Worm (Caenorhabditis elegans) whole organism, L1 larva: ENCODE results near the gene Y38F2AR.3.
A peak's percentile ranks its signal among the peaks of the same experiment; 100 is the strongest.

ENCODE experiments used
- C16A3.4 ChIP-seq: fragments of 150-350 bp; optimal IDR thresholded peaks from 2 replicates; lab custom pipeline; 2014; ENCODE audit warnings: missing biosample characterization, missing genetic modification characterization
- F16B12.6 ChIP-seq: fragments of 150-350 bp; optimal IDR thresholded peaks from 2 replicates; lab custom pipeline; 2014; ENCODE audit warnings: missing biosample characterization, missing genetic modification characterization
- aha-1 ChIP-seq: fragments of 150-350 bp; optimal IDR thresholded peaks from 2 replicates; lab custom pipeline; 2014; ENCODE audit warnings: missing biosample characterization, missing genetic modification characterization
- aly-2 ChIP-seq: fragments of 150-350 bp; optimal IDR thresholded peaks from 2 replicates; lab custom pipeline; 2014; ENCODE audit warnings: missing biosample characterization, missing genetic modification characterization
- ceh-63 ChIP-seq: fragments of 200-800 bp; sonication (Bioruptor generic); optimal IDR thresholded peaks from 2 replicates; lab custom pipeline; 2018; ENCODE audit warnings: mild to moderate bottlenecking, missing genetic modification characterization, missing compliant biosample characterization
- ceh-88 ChIP-seq: fragments of 200-800 bp; sonication (Bioruptor generic); IDR thresholded peaks from 2 replicates; pipeline ENCODE4 v1.3.6; 2022; ENCODE audit warnings: missing genetic modification characterization, missing compliant biosample characterization
- ceh-90 ChIP-seq: sonication (generic microtip); optimal IDR thresholded peaks from 2 replicates; lab custom pipeline; 2016; ENCODE audit warnings: missing genetic modification characterization, missing compliant biosample characterization
- dpl-1 ChIP-seq, 3 experiments: fragments of 150-350 bp in 2 of 3; sonication (generic microtip) in 1 of 3; optimal IDR thresholded peaks; 2 replicates each; lab custom pipeline; 2014 to 2017; ENCODE audit warnings: missing biosample characterization in 3 of 3, missing genetic modification characterization in 3 of 3, missing genetic modification reagents in 3 of 3
- egl-13 ChIP-seq: sonication (generic microtip); optimal IDR thresholded peaks from 2 replicates; lab custom pipeline; 2016; ENCODE audit warnings: missing genotype, missing genetic modification reagents, missing genetic modification characterization, missing compliant biosample characterization
- egl-27 ChIP-seq, 2 experiments: fragments of 150-350 bp in 1 of 2; sonication (generic microtip); optimal IDR thresholded peaks; 3 replicates each; lab custom pipeline; 2017 to 2018; ENCODE audit warnings: missing biosample characterization in 2 of 2, missing genetic modification characterization in 2 of 2, missing genetic modification reagents in 2 of 2
- ets-5 ChIP-seq: fragments of 200-800 bp; sonication (Bioruptor generic); IDR thresholded peaks from 2 replicates; pipeline ENCODE4 v1.3.6; 2022; ENCODE audit warnings: missing genetic modification characterization, missing compliant biosample characterization
- fkh-10 ChIP-seq: sonication (generic microtip); optimal IDR thresholded peaks from 2 replicates; lab custom pipeline; 2017; ENCODE audit warnings: missing biosample characterization, missing genetic modification reagents, missing genetic modification characterization
- fkh-4 ChIP-seq: sonication (generic microtip); optimal IDR thresholded peaks from 2 replicates; lab custom pipeline; 2016; ENCODE audit warnings: missing compliant biosample characterization, missing genetic modification characterization, borderline replicate concordance
- fkh-8 ChIP-seq: sonication (generic microtip); optimal IDR thresholded peaks from 2 replicates; lab custom pipeline; 2016; ENCODE audit warnings: mild to moderate bottlenecking, missing genetic modification characterization, missing compliant biosample characterization
- hlh-17 ChIP-seq: fragments of 200-800 bp; sonication (Bioruptor generic); optimal IDR thresholded peaks from 2 replicates; lab custom pipeline; 2018; ENCODE audit warnings: missing genetic modification characterization, mild to moderate bottlenecking, missing compliant biosample characterization, moderate library complexity, borderline replicate concordance
- hlh-4 ChIP-seq: sonication (generic microtip); optimal IDR thresholded peaks from 2 replicates; lab custom pipeline; 2016; ENCODE audit warnings: mild to moderate bottlenecking, missing genetic modification characterization, missing compliant biosample characterization
- hpl-2 ChIP-seq: fragments of 150-350 bp; optimal IDR thresholded peaks from 2 replicates; lab custom pipeline; 2014; ENCODE audit warnings: missing biosample characterization, missing genetic modification reagents, missing genetic modification characterization
- irx-1 ChIP-seq: sonication (generic microtip); optimal IDR thresholded peaks from 2 replicates; lab custom pipeline; 2016; ENCODE audit warnings: missing genetic modification characterization, missing compliant biosample characterization
- jun-1 ChIP-seq: fragments of 150-350 bp; optimal IDR thresholded peaks from 2 replicates; lab custom pipeline; 2014; ENCODE audit warnings: missing biosample characterization, missing genetic modification reagents, missing genetic modification characterization
- lin-13 ChIP-seq: fragments of 150-350 bp; optimal IDR thresholded peaks from 2 replicates; lab custom pipeline; 2014; ENCODE audit warnings: missing biosample characterization, missing genetic modification reagents, missing genetic modification characterization
- lin-14 ChIP-seq: fragments of 200-800 bp; sonication (Bioruptor generic); optimal IDR thresholded peaks from 2 replicates; lab custom pipeline; 2018; ENCODE audit warnings: mild to moderate bottlenecking, missing genetic modification characterization, moderate library complexity, missing compliant biosample characterization
- lin-15B ChIP-seq: fragments of 150-350 bp; sonication (generic microtip); optimal IDR thresholded peaks from 3 replicates; lab custom pipeline; 2014; ENCODE audit warnings: missing biosample characterization, missing genetic modification characterization
- lin-39 ChIP-seq: fragments of 150-350 bp; optimal IDR thresholded peaks from 2 replicates; lab custom pipeline; 2014; ENCODE audit warnings: missing biosample characterization, missing genetic modification reagents, missing genetic modification characterization
- lir-3 ChIP-seq: sonication (generic microtip); optimal IDR thresholded peaks from 2 replicates; lab custom pipeline; 2016; ENCODE audit warnings: mild to moderate bottlenecking, missing genetic modification characterization, moderate library complexity, missing compliant biosample characterization; ENCODE audit not compliant: poor library complexity
- lsy-2 ChIP-seq, 2 experiments: fragments of 150-350 bp; optimal IDR thresholded peaks; 2 replicates each; lab custom pipeline; 2014; ENCODE audit warnings: missing biosample characterization in 2 of 2, missing genetic modification characterization in 2 of 2
- mab-9 ChIP-seq: fragments of 200-800 bp; sonication (Bioruptor generic); IDR thresholded peaks from 2 replicates; pipeline ENCODE4 v1.3.6; 2022; ENCODE audit warnings: missing genetic modification reagents, missing genetic modification characterization, missing compliant biosample characterization
- mdl-1 ChIP-seq, 2 experiments: fragments of 150-350 bp; optimal IDR thresholded peaks; 2 replicates each; lab custom pipeline; 2014 to 2017; ENCODE audit warnings: missing biosample characterization in 2 of 2, missing genetic modification characterization in 2 of 2, inconsistent platforms in 1 of 2
- mep-1 ChIP-seq: fragments of 150-350 bp; optimal IDR thresholded peaks from 2 replicates; lab custom pipeline; 2014; ENCODE audit warnings: missing biosample characterization, missing genetic modification characterization
- nhr-11 ChIP-seq: fragments of 150-350 bp; optimal IDR thresholded peaks from 2 replicates; lab custom pipeline; 2014; ENCODE audit warnings: missing biosample characterization, missing genetic modification characterization
- nhr-19 ChIP-seq: fragments of 200-800 bp; sonication (Bioruptor generic); conservative IDR thresholded peaks from 2 replicates; pipeline ENCODE4 v1.3.6; 2022; ENCODE audit warnings: missing genetic modification characterization, missing compliant biosample characterization
- nhr-237 ChIP-seq: fragments of 150-350 bp; optimal IDR thresholded peaks from 2 replicates; lab custom pipeline; 2014; ENCODE audit warnings: missing biosample characterization, missing genetic modification characterization
- nhr-28 ChIP-seq: fragments of 150-350 bp; optimal IDR thresholded peaks from 2 replicates; lab custom pipeline; 2014; ENCODE audit warnings: missing biosample characterization, missing genetic modification characterization
- nhr-47 ChIP-seq: sonication (generic microtip); optimal IDR thresholded peaks from 2 replicates; lab custom pipeline; 2016; ENCODE audit warnings: mild to moderate bottlenecking, missing genetic modification characterization, moderate library complexity, missing compliant biosample characterization
- nhr-71 ChIP-seq: sonication (generic microtip); optimal IDR thresholded peaks from 2 replicates; lab custom pipeline; 2016; ENCODE audit warnings: mild to moderate bottlenecking, missing genetic modification characterization, moderate library complexity, missing compliant biosample characterization
- nhr-76 ChIP-seq: sonication (generic microtip); optimal IDR thresholded peaks from 2 replicates; lab custom pipeline; 2017; ENCODE audit warnings: missing biosample characterization, missing genetic modification characterization
- nhr-77 ChIP-seq: fragments of 150-350 bp; optimal IDR thresholded peaks from 2 replicates; lab custom pipeline; 2014; ENCODE audit warnings: missing biosample characterization, missing genetic modification characterization
- nhr-90 ChIP-seq: sonication (generic microtip); optimal IDR thresholded peaks from 2 replicates; lab custom pipeline; 2016; ENCODE audit warnings: mild to moderate bottlenecking, missing genetic modification characterization, missing compliant biosample characterization; ENCODE audit not compliant: poor library complexity
- pag-3 ChIP-seq: sonication (generic microtip); optimal IDR thresholded peaks from 2 replicates; lab custom pipeline; 2017; ENCODE audit warnings: missing genetic modification characterization, mild to moderate bottlenecking, missing compliant biosample characterization, antibody characterized with exemption, borderline replicate concordance; ENCODE audit not compliant: insufficient read depth
- skn-1 ChIP-seq: fragments of 150-350 bp; optimal IDR thresholded peaks from 2 replicates; lab custom pipeline; 2014; ENCODE audit warnings: missing biosample characterization, missing genetic modification characterization
- sox-4 ChIP-seq: sonication (generic microtip); optimal IDR thresholded peaks from 2 replicates; lab custom pipeline; 2016; ENCODE audit warnings: missing genetic modification characterization, missing compliant biosample characterization
- sup-37 ChIP-seq: fragments of 200-800 bp; sonication (Bioruptor generic); optimal IDR thresholded peaks from 2 replicates; lab custom pipeline; 2018; ENCODE audit warnings: mild to moderate bottlenecking, missing genetic modification characterization, missing compliant biosample characterization
- swsn-7 ChIP-seq: sonication (generic microtip); optimal IDR thresholded peaks from 2 replicates; lab custom pipeline; 2016; ENCODE audit warnings: missing genetic modification characterization, missing compliant biosample characterization
- tbx-2 ChIP-seq: sonication (generic microtip); optimal IDR thresholded peaks from 2 replicates; lab custom pipeline; 2016; ENCODE audit warnings: missing genetic modification characterization, missing compliant biosample characterization
- unc-98 ChIP-seq: fragments of 200-800 bp; sonication (Bioruptor generic); IDR thresholded peaks from 2 replicates; pipeline ENCODE4 v1.3.6; 2022; ENCODE audit warnings: missing genetic modification characterization, missing compliant biosample characterization
- vab-15 ChIP-seq: sonication (generic microtip); optimal IDR thresholded peaks from 2 replicates; lab custom pipeline; 2017; ENCODE audit warnings: missing genotype, mild to moderate bottlenecking, missing genetic modification characterization, missing compliant biosample characterization
- xbp-1 ChIP-seq: sonication (generic microtip); optimal IDR thresholded peaks from 2 replicates; lab custom pipeline; 2016; ENCODE audit warnings: missing genetic modification characterization, missing compliant biosample characterization
- zip-4 ChIP-seq: fragments of 200-800 bp; sonication (Bioruptor generic); optimal IDR thresholded peaks from 2 replicates; lab custom pipeline; 2018; ENCODE audit warnings: mild to moderate bottlenecking, missing genetic modification characterization, moderate library complexity, missing compliant biosample characterization
- ztf-11 ChIP-seq, 2 experiments: sonication (generic microtip); optimal IDR thresholded peaks; 2 replicates each; lab custom pipeline; 2016 to 2017; ENCODE audit warnings: missing genetic modification characterization in 2 of 2, missing biosample characterization in 1 of 2, missing compliant biosample characterization in 1 of 2

The Y38F2AR.3 gene

ce11 chrIV:2387970-2388705 lies 4.3 kb downstream of the Y38F2AR.3 start, which contains the start of gene sec-61.B (continued):
- peak; percentile 49 for TF ChIP-seq nhr-71 (tag; lab: Kevin White, UChicago)

ce11 chrIV:2388949-2389495 lies 5.2 kb downstream of the Y38F2AR.3 start, which contains the start of gene trap-3:
TSS of gene trap-3 (plus strand) at chrIV:2389445.
- TF ChIP-seq dpl-1 (GFP tag; optimal IDR thresholded peaks at IDR 0.05; lab: Kevin White, UChicago) (peak; percentile 81 to 86 (median 86)), zip-4 (peak; percentile 85), jun-1 (tag; lab: Kevin White, UChicago) (peak; percentile 97), pag-3 (peak; percentile 61), sup-37 (GFP tag; lab: Kevin White, UChicago) (peak; percentile 91), nhr-76 (tag; lab: Kevin White, UChicago) (no peak), mep-1 (tag; lab: Kevin White, UChicago) (peak; percentile 94), tbx-2 (peak; percentile 96), fkh-8 (tag; lab: Kevin White, UChicago) (peak; percentile 96), lin-15B (tag; lab: Kevin White, UChicago) (peak; percentile 88), lin-13 (GFP tag; lab: Kevin White, UChicago) (peak; percentile 96), ets-5 (GFP tag; lab: Robert Waterston, UW) (no peak), lin-14 (GFP tag; lab: Kevin White, UChicago) (peak; percentile 97), unc-98 (peak; percentile 84), ceh-63 (GFP tag; lab: Kevin White, UChicago) (no peak), nhr-77 (tag; lab: Kevin White, UChicago) (peak; percentile 94), vab-15 (tag; lab: Kevin White, UChicago) (peak; percentile 60), xbp-1 (tag; lab: Kevin White, UChicago) (peak; percentile 97), nhr-90 (tag; lab: Kevin White, UChicago) (peak; percentile 98), hlh-4 (tag; lab: Kevin White, UChicago) (no peak), fkh-4 (tag; lab: Kevin White, UChicago) (peak; percentile 55), ceh-90 (tag; lab: Kevin White, UChicago) (peak; percentile 53), lir-3 (tag; lab: Kevin White, UChicago) (no peak), C16A3.4 (peak; percentile 92), F16B12.6 (tag; lab: Kevin White, UChicago) (peak; percentile 99), fkh-10 (peak; percentile 83), nhr-28 (peak; percentile 21), egl-13 (tag; lab: Kevin White, UChicago) (peak; percentile 91), nhr-19 (GFP tag; lab: Robert Waterston, UW) (peak; percentile 96), ztf-11 (tag; optimal IDR thresholded peaks at IDR 0.05; lab: Kevin White, UChicago) (peak in 1 of 2 experiments; percentile 88), skn-1 (tag; lab: Kevin White, UChicago) (peak; percentile 81), irx-1 (peak; percentile 92), aly-2 (tag; lab: Kevin White, UChicago) (no peak), nhr-237 (tag; lab: Kevin White, UChicago) (peak; percentile 46), hpl-2 (GFP tag; lab: Kevin White, UChicago) (peak; percentile 85), aha-1 (tag; lab: Kevin White, UChicago) (peak; percentile 86), mab-9 (peak; percentile 89), nhr-47 (tag; lab: Kevin White, UChicago) (peak; percentile 98), mdl-1 (tag; optimal IDR thresholded peaks at IDR 0.05; lab: Kevin White, UChicago) (peak in 1 of 2 experiments; percentile 96), hlh-17 (no peak), sox-4 (tag; lab: Kevin White, UChicago) (peak; percentile 79), ceh-88 (GFP tag; lab: Robert Waterston, UW) (peak; percentile 82), nhr-11 (tag; lab: Kevin White, UChicago) (peak; percentile 75), egl-27 (tag; optimal IDR thresholded peaks at IDR 0.05; lab: Kevin White, UChicago) (no peak), lin-39 (peak; percentile 76), swsn-7 (tag; lab: Kevin White, UChicago) (peak; percentile 96), lsy-2 (tag; optimal IDR thresholded peaks at IDR 0.05; lab: Kevin White, UChicago) (peak; percentile 97 to 98)
